Fruit fly (Drosophila melanogaster) whole organism, embryonic: ENCODE data around the gene CG8372.

Experiments
- Aef1 ChIP-seq: fragments of 200-800 bp; sonication (Bioruptor generic); IDR thresholded peaks from 3 replicates; pipeline ENCODE4 v1.3.6; 2022; ENCODE audit warnings: missing biosample characterization, missing genetic modification characterization
- BEAF-32 ChIP-seq: fragments of 200-800 bp; sonication (Bioruptor generic); optimal IDR thresholded peaks from 3 replicates; lab custom pipeline; 2017; ENCODE audit warnings: missing biosample characterization, missing genetic modification characterization, mild to moderate bottlenecking, moderate library complexity, missing genetic modification reagents
- CG10209 ChIP-seq: fragments of 200-800 bp; sonication (Bioruptor generic); optimal IDR thresholded peaks from 3 replicates; lab custom pipeline; 2017; ENCODE audit warnings: missing biosample characterization, mild to moderate bottlenecking, missing genetic modification characterization, missing genetic modification reagents
- CG10267 ChIP-seq: fragments of 200-800 bp; sonication (Bioruptor generic); optimal IDR thresholded peaks from 2 replicates; lab custom pipeline; 2018; ENCODE audit warnings: missing biosample characterization, mild to moderate bottlenecking, missing genetic modification characterization, moderate library complexity
- CG10543 ChIP-seq: fragments of 200-800 bp; sonication (Bioruptor generic); optimal IDR thresholded peaks from 3 replicates; lab custom pipeline; 2017; ENCODE audit warnings: missing biosample characterization, mild to moderate bottlenecking, missing genetic modification characterization, moderate library complexity
- CG10565 ChIP-seq: fragments of 200-800 bp; sonication (Bioruptor generic); optimal IDR thresholded peaks from 3 replicates; lab custom pipeline; 2016; ENCODE audit warnings: missing biosample characterization, mild to moderate bottlenecking, missing genetic modification characterization
- CG11695 ChIP-seq: fragments of 200-800 bp; sonication (Bioruptor generic); IDR thresholded peaks from 3 replicates; pipeline ENCODE4 v1.3.6; 2022; ENCODE audit warnings: missing biosample characterization, missing genetic modification characterization
- CG13287 ChIP-seq: fragments of 200-800 bp; sonication (Bioruptor generic); IDR thresholded peaks from 2 replicates; pipeline ENCODE4 v1.3.6; 2022; ENCODE audit warnings: missing biosample characterization, missing genetic modification characterization; ENCODE audit not compliant: partially characterized antibody
- CG13624 ChIP-seq: fragments of 200-800 bp; sonication (Bioruptor generic); optimal IDR thresholded peaks from 2 replicates; lab custom pipeline; 2016; ENCODE audit warnings: missing biosample characterization, missing genetic modification characterization
- CG14014 ChIP-seq: fragments of 200-800 bp; sonication (Bioruptor generic); IDR thresholded peaks from 2 replicates; pipeline ENCODE4 v1.3.6; 2022; ENCODE audit warnings: missing biosample characterization, missing genetic modification characterization
- CG14441 ChIP-seq: fragments of 200-800 bp; sonication (Bioruptor generic); IDR thresholded peaks from 2 replicates; pipeline ENCODE4 v1.3.6; 2022; ENCODE audit warnings: missing biosample characterization, missing genetic modification characterization
- CG15479 ChIP-seq: fragments of 200-800 bp; sonication (Bioruptor generic); optimal IDR thresholded peaks from 3 replicates; lab custom pipeline; 2019; ENCODE audit warnings: missing biosample characterization, mild to moderate bottlenecking, missing genetic modification characterization, moderate library complexity
- CG16863 ChIP-seq: fragments of 200-800 bp; sonication (Bioruptor generic); optimal IDR thresholded peaks from 3 replicates; lab custom pipeline; 2016; ENCODE audit warnings: missing biosample characterization, missing genetic modification characterization
- CG17359 ChIP-seq: fragments of 200-800 bp; sonication (Bioruptor generic); optimal IDR thresholded peaks from 3 replicates; lab custom pipeline; 2018; ENCODE audit warnings: missing biosample characterization, mild to moderate bottlenecking, missing genetic modification characterization, moderate library complexity
- CG2116 ChIP-seq: fragments of 200-800 bp; sonication (Bioruptor generic); optimal IDR thresholded peaks from 3 replicates; lab custom pipeline; 2018; ENCODE audit warnings: missing biosample characterization, mild to moderate bottlenecking, missing genetic modification characterization
- CG2678 ChIP-seq: fragments of 200-800 bp; sonication (Bioruptor generic); optimal IDR thresholded peaks from 3 replicates; lab custom pipeline; 2019; ENCODE audit warnings: missing biosample characterization, mild to moderate bottlenecking, missing genetic modification characterization, moderate library complexity
- CG2712 ChIP-seq: fragments of 200-800 bp; optimal IDR thresholded peaks from 3 replicates; lab custom pipeline; 2019; ENCODE audit warnings: missing biosample characterization, mild to moderate bottlenecking, missing genetic modification characterization, moderate library complexity
- CG3281 ChIP-seq: fragments of 200-800 bp; sonication (Bioruptor generic); optimal IDR thresholded peaks from 3 replicates; lab custom pipeline; 2017; ENCODE audit warnings: missing biosample characterization, mild to moderate bottlenecking, missing genetic modification characterization
- CG4360 ChIP-seq: fragments of 200-800 bp; sonication (Bioruptor generic); IDR thresholded peaks from 2 replicates; pipeline ENCODE4 v1.3.6; 2022; ENCODE audit warnings: missing biosample characterization, missing genetic modification characterization
- CG43689 ChIP-seq: fragments of 200-800 bp; sonication (Bioruptor generic); IDR thresholded peaks from 2 replicates; pipeline ENCODE4 v1.3.6; 2022; ENCODE audit warnings: missing biosample characterization, missing genetic modification characterization
- CG6689 ChIP-seq: fragments of 200-800 bp; sonication (Bioruptor generic); IDR thresholded peaks from 2 replicates; pipeline ENCODE4 v1.3.6; 2022; ENCODE audit warnings: missing biosample characterization, missing genetic modification characterization
- CG7357 ChIP-seq: fragments of 200-800 bp; sonication (Bioruptor generic); IDR thresholded peaks from 3 replicates; pipeline ENCODE4 v1.3.6; 2022; ENCODE audit warnings: missing biosample characterization, missing genetic modification characterization
- CG9727 ChIP-seq: fragments of 200-800 bp; sonication (Bioruptor generic); optimal IDR thresholded peaks from 3 replicates; lab custom pipeline; 2017; ENCODE audit warnings: missing biosample characterization, mild to moderate bottlenecking, missing genetic modification characterization
- Camta ChIP-seq: fragments of 200-800 bp; sonication (Bioruptor generic); optimal IDR thresholded peaks from 2 replicates; lab custom pipeline; 2016; ENCODE audit warnings: missing biosample characterization, missing genetic modification characterization
- Chrac-16 ChIP-seq: fragments of 200-800 bp; sonication (Bioruptor generic); optimal IDR thresholded peaks from 3 replicates; lab custom pipeline; 2016; ENCODE audit warnings: missing biosample characterization, missing genetic modification characterization
- Max ChIP-seq: fragments of 200-800 bp; sonication (Bioruptor generic); optimal IDR thresholded peaks from 2 replicates; lab custom pipeline; 2016; ENCODE audit warnings: missing biosample characterization, mild to moderate bottlenecking, missing genetic modification characterization
- PHDP ChIP-seq: fragments of 200-800 bp; sonication (Bioruptor generic); optimal IDR thresholded peaks from 3 replicates; lab custom pipeline; 2018; ENCODE audit warnings: missing biosample characterization, mild to moderate bottlenecking, missing genetic modification characterization, moderate library complexity
- Pdp1 ChIP-seq, 2 experiments: fragments of 200-800 bp; sonication (Bioruptor generic); optimal IDR thresholded peaks; 3 replicates each; lab custom pipeline; 2016; ENCODE audit warnings: missing biosample characterization in 2 of 2, missing genetic modification characterization in 2 of 2, mild to moderate bottlenecking in 1 of 2, moderate library complexity in 1 of 2
- Taf1 ChIP-seq: fragments of 200-800 bp; sonication (Bioruptor generic); IDR thresholded peaks from 2 replicates; pipeline ENCODE4 v1.3.6; 2022; ENCODE audit warnings: missing biosample characterization, missing genetic modification characterization
- Xrp1 ChIP-seq: fragments of 200-800 bp; sonication (Bioruptor generic); IDR thresholded peaks from 2 replicates; pipeline ENCODE4 v1.3.6; 2022; ENCODE audit warnings: missing biosample characterization, missing genetic modification characterization
- ato ChIP-seq: fragments of 200-800 bp; sonication (Bioruptor generic); IDR thresholded peaks from 2 replicates; pipeline ENCODE4 v1.3.6; 2022; ENCODE audit warnings: missing biosample characterization, missing genetic modification characterization; ENCODE audit not compliant: partially characterized antibody
- bab2 ChIP-seq: fragments of 200-800 bp; sonication (Bioruptor generic); optimal IDR thresholded peaks from 2 replicates; lab custom pipeline; 2016; ENCODE audit warnings: missing biosample characterization, missing genetic modification characterization
- bcd ChIP-seq: fragments of 200-800 bp; sonication (Bioruptor generic); optimal IDR thresholded peaks from 2 replicates; lab custom pipeline; 2017; ENCODE audit warnings: missing biosample characterization, mild to moderate bottlenecking, missing genetic modification characterization
- chn ChIP-seq: fragments of 200-800 bp; sonication (Bioruptor generic); optimal IDR thresholded peaks from 2 replicates; lab custom pipeline; 2016; ENCODE audit warnings: missing biosample characterization, missing genetic modification characterization
- dm ChIP-seq: fragments of 200-800 bp; sonication (Bioruptor generic); optimal IDR thresholded peaks from 3 replicates; lab custom pipeline; 2016; ENCODE audit warnings: missing biosample characterization, missing genetic modification characterization
- dpn ChIP-seq, 2 experiments: fragments of 200-800 bp; sonication (Bioruptor generic); optimal IDR thresholded peaks; 3 replicates each; lab custom pipeline; 2016; ENCODE audit warnings: missing biosample characterization in 2 of 2, missing genetic modification characterization in 2 of 2
- ems ChIP-seq: fragments of 200-800 bp; sonication (Bioruptor generic); optimal IDR thresholded peaks from 3 replicates; lab custom pipeline; 2016; ENCODE audit warnings: missing biosample characterization, missing genetic modification characterization
- exex ChIP-seq: fragments of 200-800 bp; sonication (Bioruptor generic); optimal IDR thresholded peaks from 4 replicates; lab custom pipeline; 2018; ENCODE audit warnings: missing biosample characterization, mild to moderate bottlenecking, missing genetic modification characterization, moderate library complexity
- gsb ChIP-seq: fragments of 200-800 bp; sonication (Bioruptor generic); IDR thresholded peaks from 2 replicates; pipeline ENCODE4 v1.3.6; 2022; ENCODE audit warnings: missing biosample characterization, missing genetic modification characterization
- lola ChIP-seq, 3 experiments: fragments of >200 bp in 2 of 3; fragments of 200-800 bp in 1 of 3; sonication (Bioruptor generic) in 1 of 3; optimal IDR thresholded peaks; 2 replicates each; lab custom pipeline; 2017 to 2019; ENCODE audit warnings: missing biosample characterization in 3 of 3, missing genetic modification characterization in 3 of 3, mild to moderate bottlenecking in 1 of 3, moderate library complexity in 1 of 3
- nerfin-2 ChIP-seq: fragments of 200-800 bp; sonication (Bioruptor generic); IDR thresholded peaks from 2 replicates; pipeline ENCODE4 v1.3.6; 2022; ENCODE audit warnings: missing biosample characterization, missing genetic modification characterization; ENCODE audit not compliant: partially characterized antibody
- run ChIP-seq: fragments of 200-800 bp; sonication (Bioruptor generic); optimal IDR thresholded peaks from 3 replicates; lab custom pipeline; 2018; ENCODE audit warnings: missing biosample characterization, mild to moderate bottlenecking, missing genetic modification characterization
- salm ChIP-seq: fragments of 200-800 bp; sonication (Bioruptor generic); optimal IDR thresholded peaks from 2 replicates; lab custom pipeline; 2018; ENCODE audit warnings: missing biosample characterization, mild to moderate bottlenecking, missing genetic modification characterization
- sna ChIP-seq: fragments of 200-800 bp; sonication (Bioruptor generic); IDR thresholded peaks from 2 replicates; pipeline ENCODE4 v1.3.6; 2022; ENCODE audit warnings: missing biosample characterization, missing genetic modification characterization; ENCODE audit not compliant: partially characterized antibody
- ssp ChIP-seq: fragments of 200-800 bp; sonication (Bioruptor generic); IDR thresholded peaks from 2 replicates; pipeline ENCODE4 v1.3.6; 2022; ENCODE audit warnings: missing biosample characterization, missing genetic modification characterization
- stc ChIP-seq: fragments of 200-800 bp; sonication (Bioruptor generic); IDR thresholded peaks from 2 replicates; pipeline ENCODE4 v1.3.6; 2022; ENCODE audit warnings: missing biosample characterization, missing genetic modification characterization
- tin ChIP-seq: fragments of 200-800 bp; sonication (Bioruptor generic); optimal IDR thresholded peaks from 3 replicates; lab custom pipeline; 2016; ENCODE audit warnings: missing biosample characterization, missing genetic modification characterization
- tna ChIP-seq: fragments of 200-800 bp; sonication (Bioruptor generic); IDR thresholded peaks from 2 replicates; pipeline ENCODE4 v1.3.6; 2022; ENCODE audit warnings: missing biosample characterization, missing genetic modification characterization; ENCODE audit not compliant: partially characterized antibody
- toy ChIP-seq: fragments of 200-800 bp; sonication (Bioruptor generic); IDR thresholded peaks from 2 replicates; pipeline ENCODE4 v1.3.6; 2022; ENCODE audit warnings: missing biosample characterization, missing genetic modification characterization

CG8372 gene

DNA sequence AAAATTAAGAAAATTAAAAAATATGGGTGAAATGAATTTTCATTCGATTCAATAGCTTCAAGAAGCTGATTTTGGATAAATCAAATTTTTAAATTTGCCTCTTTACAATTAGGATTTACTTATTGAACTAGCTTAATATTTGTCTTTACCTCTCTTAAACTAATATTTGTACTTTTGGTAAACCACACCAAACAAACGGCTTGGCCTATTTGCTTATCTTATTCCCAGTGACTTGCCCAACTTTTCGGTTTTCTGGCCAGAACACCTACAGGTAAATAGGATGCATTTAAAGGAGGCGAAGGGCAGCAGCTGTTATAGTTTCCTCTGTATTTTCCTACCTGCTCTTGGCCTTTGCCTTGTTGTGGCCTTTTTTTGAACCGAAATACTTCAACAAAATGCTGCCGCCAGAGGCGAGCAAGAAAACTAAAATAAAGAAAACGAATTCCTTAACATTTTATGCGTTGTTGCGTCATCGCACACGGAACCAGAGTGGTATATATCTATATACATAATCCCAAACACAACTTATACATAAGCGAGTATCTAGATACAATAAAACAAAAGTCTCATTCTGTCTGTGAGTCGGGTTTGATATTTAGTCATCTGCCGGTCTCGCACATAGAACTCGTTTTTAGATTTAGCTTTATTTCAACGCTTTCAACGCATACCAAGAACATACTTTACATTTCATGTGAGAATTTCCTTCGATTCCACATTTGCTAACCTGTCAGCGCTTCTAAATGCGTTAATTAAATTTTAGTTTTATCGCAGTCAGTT lies 46.7 kb downstream of the CG8372 start (continued):
- TF ChIP-seq run (tag; lab: Kevin White, UChicago) (no peak), CG15479 (peak; percentile 71), CG7357 (GFP tag; lab: Robert Waterston, UW) (no peak), CG10543 (GFP tag; lab: Kevin White, UChicago) (no peak), CG17359 (tag; lab: Kevin White, UChicago) (no peak), Taf1 (GFP tag; lab: Robert Waterston, UW) (no peak), CG10565 (GFP tag; lab: Kevin White, UChicago) (no peak), CG14441 (GFP tag; lab: Robert Waterston, UW) (no peak), CG13287 (GFP tag; lab: Robert Waterston, UW) (no peak), exex (tag; lab: Kevin White, UChicago) (peak; percentile 32), PHDP (tag; lab: Kevin White, UChicago) (peak; percentile 16), Xrp1 (GFP tag; lab: Robert Waterston, UW) (peak; percentile 51; the same call in 1 of the 2 replicates), CG11695 (no peak), CG4360 (GFP tag; lab: Robert Waterston, UW) (no peak), CG2116 (no peak), CG6689 (GFP tag; lab: Robert Waterston, UW) (no peak), gsb (GFP tag; lab: Robert Waterston, UW) (no peak), Aef1 (GFP tag; lab: Robert Waterston, UW) (no peak), ssp (no peak), Pdp1 (GFP tag; optimal IDR thresholded peaks at IDR 0.05; lab: Kevin White, UChicago) (peak in 1 of 2 experiments; percentile 78), dpn (GFP tag; optimal IDR thresholded peaks at IDR 0.05; lab: Kevin White, UChicago) (no peak), lola (GFP tag; optimal IDR thresholded peaks at IDR 0.05; lab: Kevin White, UChicago) (peak in 1 of 3 experiments; percentile 22), chn (GFP tag; lab: Kevin White, UChicago) (no peak), CG9727 (GFP tag; lab: Kevin White, UChicago) (peak; percentile 39), Camta (GFP tag; lab: Kevin White, UChicago) (no peak), sna (GFP tag; lab: Robert Waterston, UW) (no peak), CG10267 (peak; percentile 35), CG16863 (GFP tag; lab: Kevin White, UChicago) (no peak), CG3281 (GFP tag; lab: Kevin White, UChicago) (no peak), dm (no peak), bcd (GFP tag; lab: Kevin White, UChicago) (no peak), CG43689 (no peak), CG2678 (tag; lab: Kevin White, UChicago) (peak; percentile 36), CG13624 (GFP tag; lab: Kevin White, UChicago) (no peak), salm (tag; lab: Kevin White, UChicago) (no peak), Chrac-16 (GFP tag; lab: Kevin White, UChicago) (no peak), toy (GFP tag; lab: Robert Waterston, UW) (no peak), BEAF-32 (GFP tag; lab: Kevin White, UChicago) (no peak), ato (GFP tag; lab: Robert Waterston, UW) (no peak), stc (no peak), CG14014 (GFP tag; lab: Robert Waterston, UW) (0 out of 2 replicates have a peak, but pooled peaks have one; percentile 12), CG2712 (tag; lab: Kevin White, UChicago) (peak; percentile 16), tna (no peak), Max (GFP tag; lab: Kevin White, UChicago) (no peak), nerfin-2 (GFP tag; lab: Robert Waterston, UW) (no peak), CG10209 (GFP tag; lab: Kevin White, UChicago) (peak; percentile 0), bab2 (no peak), tin (GFP tag; lab: Kevin White, UChicago) (no peak), ems (GFP tag; lab: Kevin White, UChicago) (no peak)
